Worm (Caenorhabditis elegans) whole organism, L4 larva: ENCODE measurements around the gene ccz-1.
A peak's percentile ranks its signal among the peaks of the same experiment; 100 is the strongest.

Experiments
- D1046.2 ChIP-seq: fragments of 200-800 bp; sonication (Bioruptor generic); IDR thresholded peaks from 2 replicates; pipeline ENCODE4 v1.3.6; 2022; ENCODE audit warnings: missing genetic modification characterization, missing compliant biosample characterization
- F10B5.3 ChIP-seq: sonication (generic microtip); optimal IDR thresholded peaks from 2 replicates; lab custom pipeline; 2016; ENCODE audit warnings: mild to moderate bottlenecking, missing genetic modification characterization, missing compliant biosample characterization
- T26A8.4 ChIP-seq: fragments of 200-800 bp; sonication (Bioruptor generic); IDR thresholded peaks from 2 replicates; pipeline ENCODE4 v1.3.6; 2022; ENCODE audit warnings: missing genetic modification characterization, missing compliant biosample characterization
- aha-1 ChIP-seq: fragments of 150-350 bp; peaks from one replicate; lab custom pipeline; 2014; ENCODE audit warnings: missing biosample characterization, missing genetic modification characterization
- aly-2 ChIP-seq: sonication (generic microtip); optimal IDR thresholded peaks from 2 replicates; lab custom pipeline; 2018; ENCODE audit warnings: missing biosample characterization, missing genetic modification characterization
- arid-1 ChIP-seq: fragments of 200-800 bp; sonication (Bioruptor generic); conservative IDR thresholded peaks from 2 replicates; pipeline ENCODE4 v1.3.6; 2022; ENCODE audit warnings: missing genetic modification reagents, missing genetic modification characterization, missing compliant biosample characterization
- ceh-32 ChIP-seq: sonication (generic microtip); optimal IDR thresholded peaks from 2 replicates; lab custom pipeline; 2016; ENCODE audit warnings: mild to moderate bottlenecking, missing genetic modification characterization, missing compliant biosample characterization; ENCODE audit not compliant: poor library complexity
- ceh-82 ChIP-seq: sonication (generic microtip); optimal IDR thresholded peaks from 2 replicates; lab custom pipeline; 2017; ENCODE audit warnings: missing biosample characterization, missing genetic modification characterization
- cey-2 ChIP-seq: sonication (generic microtip); optimal IDR thresholded peaks from 3 replicates; lab custom pipeline; 2017; ENCODE audit warnings: missing genetic modification characterization, mild to moderate bottlenecking, missing compliant biosample characterization, antibody characterized with exemption, borderline replicate concordance; ENCODE audit not compliant: insufficient read depth
- ctbp-1 ChIP-seq: fragments of 200-800 bp; sonication (Bioruptor generic); IDR thresholded peaks from 2 replicates; pipeline ENCODE4 v1.3.6; 2022; ENCODE audit warnings: missing genetic modification reagents, missing genetic modification characterization, missing compliant biosample characterization
- daf-12 ChIP-seq: fragments of 150-350 bp; optimal IDR thresholded peaks from 2 replicates; lab custom pipeline; 2014; ENCODE audit warnings: missing biosample characterization, missing genetic modification reagents, missing genetic modification characterization
- daf-16 ChIP-seq, 3 experiments: sonication (generic microtip); optimal IDR thresholded peaks; 2 replicates each; lab custom pipeline; 2016 to 2017; ENCODE audit warnings: missing genetic modification characterization in 3 of 3, missing genetic modification reagents in 3 of 3, mild to moderate bottlenecking in 2 of 3, missing compliant biosample characterization in 2 of 3, missing biosample characterization in 1 of 3, moderate library complexity in 1 of 3
- daf-8 ChIP-seq: fragments of 200-800 bp; sonication (Bioruptor generic); IDR thresholded peaks from 2 replicates; pipeline ENCODE4 v1.3.6; 2022; ENCODE audit warnings: missing genetic modification characterization, missing compliant biosample characterization
- dmd-6 ChIP-seq: fragments of 200-800 bp; sonication (Bioruptor generic); IDR thresholded peaks from 2 replicates; pipeline ENCODE4 v1.3.6; 2022; ENCODE audit warnings: missing genetic modification reagents, missing genetic modification characterization, missing compliant biosample characterization
- dpl-1 ChIP-seq: fragments of 150-350 bp; optimal IDR thresholded peaks from 2 replicates; lab custom pipeline; 2014; ENCODE audit warnings: missing biosample characterization, missing genetic modification reagents, missing genetic modification characterization
- dve-1 ChIP-seq: sonication (generic microtip); optimal IDR thresholded peaks from 2 replicates; lab custom pipeline; 2017; ENCODE audit warnings: antibody characterized with exemption, mild to moderate bottlenecking, missing genetic modification characterization, missing compliant biosample characterization; ENCODE audit not compliant: insufficient read depth
- egl-27 ChIP-seq: sonication (generic microtip); optimal IDR thresholded peaks from 3 replicates; lab custom pipeline; 2017; ENCODE audit warnings: missing biosample characterization, missing genetic modification reagents, missing genetic modification characterization
- egl-43 ChIP-seq: fragments of 200-800 bp; sonication (Bioruptor generic); IDR thresholded peaks from 2 replicates; pipeline ENCODE4 v1.3.6; 2022; ENCODE audit warnings: missing genetic modification reagents, missing genetic modification characterization, missing compliant biosample characterization
- fkh-10 ChIP-seq: fragments of 150-350 bp; optimal IDR thresholded peaks from 2 replicates; lab custom pipeline; 2014; ENCODE audit warnings: missing biosample characterization, missing genetic modification reagents, missing genetic modification characterization
- hif-1 ChIP-seq, 2 experiments: sonication (generic microtip); optimal IDR thresholded peaks; 2 replicates each; lab custom pipeline; 2016 to 2017; ENCODE audit warnings: missing compliant biosample characterization in 2 of 2, missing genetic modification characterization in 2 of 2, missing genetic modification reagents in 2 of 2, missing genotype in 2 of 2, mild to moderate bottlenecking in 1 of 2
- hlh-30 ChIP-seq: sonication (generic microtip); optimal IDR thresholded peaks from 2 replicates; lab custom pipeline; 2017; ENCODE audit warnings: antibody characterized with exemption, mild to moderate bottlenecking, missing genetic modification characterization, missing compliant biosample characterization; ENCODE audit not compliant: insufficient read depth
- hmg-1.1 ChIP-seq: fragments of 200-800 bp; sonication (Bioruptor generic); IDR thresholded peaks from 2 replicates; pipeline ENCODE4 v1.3.6; 2022; ENCODE audit warnings: missing genetic modification reagents, missing genetic modification characterization, missing compliant biosample characterization
- lin-1 ChIP-seq: fragments of 200-800 bp; sonication (Bioruptor generic); IDR thresholded peaks from 2 replicates; pipeline ENCODE4 v1.3.6; 2022; ENCODE audit warnings: missing genetic modification reagents, missing genetic modification characterization, missing compliant biosample characterization
- lin-15B ChIP-seq: fragments of 150-350 bp; sonication (generic microtip); optimal IDR thresholded peaks from 3 replicates; lab custom pipeline; 2014; ENCODE audit warnings: missing biosample characterization, missing genetic modification characterization
- lin-38 ChIP-seq: fragments of 200-800 bp; sonication (Bioruptor generic); IDR thresholded peaks from 2 replicates; pipeline ENCODE4 v1.3.6; 2022; ENCODE audit warnings: missing genetic modification reagents, missing genetic modification characterization, missing compliant biosample characterization
- lin-39 ChIP-seq: fragments of 150-350 bp; optimal IDR thresholded peaks from 2 replicates; lab custom pipeline; 2014; ENCODE audit warnings: missing biosample characterization, missing genetic modification reagents, missing genetic modification characterization
- lsy-2 ChIP-seq, 2 experiments: fragments of 150-350 bp in 1 of 2; sonication (generic microtip) in 1 of 2; optimal IDR thresholded peaks; 2 replicates each; lab custom pipeline; 2014 to 2017; ENCODE audit warnings: missing biosample characterization in 2 of 2, missing genetic modification characterization in 2 of 2
- madf-9 ChIP-seq: fragments of 200-800 bp; sonication (Bioruptor generic); conservative IDR thresholded peaks from 2 replicates; pipeline ENCODE4 v1.3.6; 2022; ENCODE audit warnings: missing genetic modification reagents, missing genetic modification characterization, missing compliant biosample characterization
- mdl-1 ChIP-seq, 2 experiments: fragments of 150-350 bp in 1 of 2; sonication (generic microtip) in 1 of 2; optimal IDR thresholded peaks; 2 replicates each; lab custom pipeline; 2014 to 2017; ENCODE audit warnings: missing biosample characterization in 2 of 2, missing genetic modification characterization in 2 of 2
- mdt-29 ChIP-seq: fragments of 200-800 bp; sonication (Bioruptor generic); IDR thresholded peaks from 2 replicates; pipeline ENCODE4 v1.3.6; 2022; ENCODE audit warnings: missing genetic modification reagents, missing genetic modification characterization, missing compliant biosample characterization
- mep-1 ChIP-seq: fragments of 150-350 bp; sonication (generic microtip); optimal IDR thresholded peaks from 3 replicates; lab custom pipeline; 2014; ENCODE audit warnings: missing biosample characterization, missing genetic modification characterization
- mes-2 ChIP-seq: sonication (generic microtip); optimal IDR thresholded peaks from 2 replicates; lab custom pipeline; 2016; ENCODE audit warnings: missing genotype, mild to moderate bottlenecking, missing genetic modification characterization, missing compliant biosample characterization; ENCODE audit not compliant: poor library complexity, severe bottlenecking
- nhr-102 ChIP-seq: sonication (generic microtip); optimal IDR thresholded peaks from 2 replicates; lab custom pipeline; 2016; ENCODE audit warnings: mild to moderate bottlenecking, missing genetic modification characterization, moderate library complexity, missing compliant biosample characterization
- nhr-41 ChIP-seq: fragments of 200-800 bp; sonication (Bioruptor generic); IDR thresholded peaks from 2 replicates; pipeline ENCODE4 v1.3.6; 2022; ENCODE audit warnings: missing genetic modification reagents, missing genetic modification characterization, missing compliant biosample characterization
- nhr-42 ChIP-seq: fragments of 200-800 bp; sonication (Bioruptor generic); IDR thresholded peaks from 2 replicates; pipeline ENCODE4 v1.3.6; 2022; ENCODE audit warnings: missing genetic modification characterization, missing compliant biosample characterization
- nhr-77 ChIP-seq: fragments of 150-350 bp; optimal IDR thresholded peaks from 2 replicates; lab custom pipeline; 2014; ENCODE audit warnings: missing biosample characterization, missing genetic modification characterization
- pqm-1 ChIP-seq: sonication (generic microtip); optimal IDR thresholded peaks from 2 replicates; lab custom pipeline; 2017; ENCODE audit warnings: missing biosample characterization, missing genetic modification characterization
- rbr-2 ChIP-seq: sonication (generic microtip); optimal IDR thresholded peaks from 2 replicates; lab custom pipeline; 2016; ENCODE audit warnings: missing genotype, missing genetic modification characterization, missing compliant biosample characterization
- saeg-2 ChIP-seq: fragments of 200-800 bp; sonication (Bioruptor generic); IDR thresholded peaks from 2 replicates; pipeline ENCODE4 v1.3.6; 2022; ENCODE audit warnings: missing genetic modification reagents, missing genetic modification characterization, missing compliant biosample characterization
- snpc-1.2 ChIP-seq: fragments of 200-800 bp; sonication (Bioruptor generic); IDR thresholded peaks from 2 replicates; pipeline ENCODE4 v1.3.6; 2022; ENCODE audit warnings: missing genetic modification reagents, missing genetic modification characterization, missing compliant biosample characterization
- tag-97 ChIP-seq: fragments of 200-800 bp; sonication (Bioruptor generic); IDR thresholded peaks from 2 replicates; pipeline ENCODE4 v1.3.6; 2022; ENCODE audit warnings: missing genetic modification characterization, missing compliant biosample characterization
- unc-62 ChIP-seq, 3 experiments: fragments of 150-350 bp in 1 of 3; sonication (generic microtip); optimal IDR thresholded peaks in 2 of 3; peaks in 1 of 3; 1 replicate in 1 of 3; 2 replicates in 2 of 3; lab custom pipeline; 2014 to 2017; ENCODE audit warnings: missing biosample characterization in 3 of 3, missing genetic modification characterization in 3 of 3, missing genetic modification reagents in 3 of 3, missing genotype in 1 of 3
- zfp-2 ChIP-seq: sonication (generic microtip); optimal IDR thresholded peaks from 2 replicates; lab custom pipeline; 2016; ENCODE audit warnings: mild to moderate bottlenecking, missing genetic modification characterization, missing compliant biosample characterization
- zfp-3 ChIP-seq: fragments of 200-800 bp; sonication (Bioruptor generic); conservative IDR thresholded peaks from 2 replicates; pipeline ENCODE4 v1.3.6; 2022; ENCODE audit warnings: missing genetic modification reagents, missing genetic modification characterization, missing compliant biosample characterization
- zip-11 ChIP-seq: fragments of 200-800 bp; sonication (Bioruptor generic); IDR thresholded peaks from 2 replicates; pipeline ENCODE4 v1.3.6; 2022; ENCODE audit warnings: missing genetic modification characterization, missing compliant biosample characterization

The ccz-1 gene

DNA sequence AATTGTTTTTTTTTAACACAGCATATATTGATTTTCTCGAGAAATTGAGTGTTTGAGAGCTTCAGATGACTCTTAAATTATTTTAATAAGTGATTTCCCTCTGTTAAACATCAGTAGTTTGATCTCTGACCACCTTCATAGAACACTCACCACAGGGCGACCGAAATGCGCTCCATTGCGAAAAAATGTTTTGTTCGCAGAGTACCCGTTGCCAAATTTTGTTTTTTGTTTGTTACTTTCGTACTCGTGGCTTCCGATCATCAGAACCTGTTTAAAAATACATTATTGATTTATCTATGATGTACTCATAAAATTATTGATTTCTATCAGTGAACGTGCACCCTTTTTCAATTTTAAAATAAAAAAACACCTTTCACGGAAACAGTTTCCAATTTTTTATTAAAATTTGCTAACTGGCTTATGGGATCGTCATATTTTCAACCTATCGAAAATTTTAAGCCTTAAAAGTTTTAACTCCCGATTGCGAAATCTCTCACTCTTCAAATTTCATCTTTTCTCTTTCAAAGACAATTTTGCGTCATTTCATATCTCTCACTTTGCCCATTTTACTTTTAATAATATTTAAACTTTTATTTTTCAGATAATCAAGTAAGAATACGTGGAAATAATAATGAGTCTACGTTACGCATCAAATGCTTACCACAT, 17.9 kb upstream of the ccz-1 start, which contains the start of gene letm-1 (continued):
- TF ChIP-seq nhr-42 (GFP tag; lab: Robert Waterston, UW) (no peak), dmd-6 (peak; percentile 23; the same call in 1 of the 2 replicates)

DNA sequence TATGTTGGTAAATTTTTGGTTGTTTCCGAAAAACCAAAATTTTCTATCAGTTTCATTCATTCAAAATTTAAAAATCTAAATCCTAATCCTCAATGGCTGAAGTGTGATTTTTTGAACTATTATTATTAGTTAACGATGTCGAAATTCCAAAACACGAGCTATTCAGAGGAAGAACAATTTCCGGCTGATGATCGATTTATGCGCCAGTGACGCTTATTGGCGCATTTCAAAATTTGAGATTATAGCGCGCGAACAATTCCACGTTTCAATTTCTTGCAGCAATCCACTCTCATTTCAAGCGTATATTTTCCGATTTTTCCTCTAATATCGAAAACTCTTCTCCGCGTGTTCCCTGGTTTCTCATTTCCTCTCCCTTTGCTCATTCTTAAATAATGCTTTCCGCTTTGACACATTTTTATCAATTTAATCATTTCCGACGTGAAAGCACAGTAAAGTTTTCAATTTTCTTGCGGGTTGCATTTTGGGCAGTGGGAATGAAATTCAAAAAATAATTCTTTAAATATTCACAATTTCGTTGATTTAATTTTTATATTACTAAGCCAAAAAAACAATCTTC, 14.2 kb upstream of the ccz-1 start:
- TF ChIP-seq pqm-1, result peak; percentile 21
- no peak for TF ChIP-seq tag-97 (GFP tag; lab: Robert Waterston, UW)
- TF ChIP-seq dve-1 (tag; lab: Kevin White, UChicago), result peak; percentile 41
- no peak for TF ChIP-seq arid-1
- TF ChIP-seq snpc-1.2 (GFP tag; lab: Robert Waterston, UW), result no peak
- no peak for TF ChIP-seq nhr-102 (tag; lab: Kevin White, UChicago)
- TF ChIP-seq D1046.2 (GFP tag; lab: Robert Waterston, UW), result 0 out of 2 replicates have a peak, but pooled peaks have one; percentile 21
- peak; percentile 44 for TF ChIP-seq dmd-6
- TF ChIP-seq mdl-1 (tag; optimal IDR thresholded peaks at IDR 0.05; lab: Kevin White, UChicago), result peak in 1 of 2 experiments; percentile 5
- TF ChIP-seq mep-1 (tag; lab: Kevin White, UChicago), result peak; percentile 30
- no peak for TF ChIP-seq zip-11 (GFP tag; lab: Robert Waterston, UW)
- TF ChIP-seq dpl-1 (GFP tag; lab: Kevin White, UChicago), result peak; percentile 58
- no peak for TF ChIP-seq lin-1 (GFP tag; lab: Robert Waterston, UW)
- TF ChIP-seq mes-2, result peak; percentile 54
- no peak for TF ChIP-seq daf-8
- TF ChIP-seq F10B5.3 (tag; lab: Kevin White, UChicago), result peak; percentile 26
- TF ChIP-seq unc-62 (GFP tag; optimal IDR thresholded peaks at IDR 0.05 in 1 of 2; lab: Kevin White, UChicago), result no peak
- no peak for TF ChIP-seq unc-62 (tag; optimal IDR thresholded peaks at IDR 0.05; lab: Kevin White, UChicago)
- TF ChIP-seq ceh-32 (tag; lab: Kevin White, UChicago), result no peak
- TF ChIP-seq egl-27 (tag; lab: Kevin White, UChicago), result no peak
- TF ChIP-seq aha-1 (tag; lab: Kevin White, UChicago), result peak; percentile 6
- no peak for TF ChIP-seq daf-16 (GFP tag; optimal IDR thresholded peaks at IDR 0.05; lab: Kevin White, UChicago)
- TF ChIP-seq daf-16 (tag; optimal IDR thresholded peaks at IDR 0.05; lab: Kevin White, UChicago), result peak; percentile 2
- no peak for TF ChIP-seq zfp-3 (GFP tag; lab: Robert Waterston, UW)
- peak; percentile 58 for TF ChIP-seq lin-38 (GFP tag; lab: Robert Waterston, UW)
- TF ChIP-seq hlh-30 (tag; lab: Kevin White, UChicago), result peak; percentile 37
- no peak for TF ChIP-seq ceh-82 (tag; lab: Kevin White, UChicago)
- TF ChIP-seq fkh-10 (GFP tag; lab: Kevin White, UChicago), result no peak
- 0 out of 2 replicates have a peak, but pooled peaks have one; percentile 38 for TF ChIP-seq mdt-29 (GFP tag; lab: Robert Waterston, UW)
- TF ChIP-seq hmg-1.1 (GFP tag; lab: Robert Waterston, UW), result no peak
- TF ChIP-seq madf-9, result no peak
- TF ChIP-seq lsy-2 (tag; optimal IDR thresholded peaks at IDR 0.05; lab: Kevin White, UChicago), result peak in 1 of 2 experiments; percentile 56
- no peak for TF ChIP-seq nhr-41 (GFP tag; lab: Robert Waterston, UW)
- TF ChIP-seq zfp-2 (tag; lab: Kevin White, UChicago), result no peak
- TF ChIP-seq saeg-2 (GFP tag; lab: Robert Waterston, UW), result no peak
- no peak for TF ChIP-seq hif-1 (tag; optimal IDR thresholded peaks at IDR 0.05; lab: Kevin White, UChicago)
- TF ChIP-seq daf-12, result no peak
- no peak for TF ChIP-seq ctbp-1 (GFP tag; lab: Robert Waterston, UW)
- TF ChIP-seq T26A8.4 (GFP tag; lab: Robert Waterston, UW), result no peak
- TF ChIP-seq lin-39 (tag; lab: Kevin White, UChicago), result no peak
- 0 out of 2 replicates have a peak, but pooled peaks have one; percentile 50 for TF ChIP-seq egl-43
- TF ChIP-seq rbr-2 (tag; lab: Kevin White, UChicago), result peak; percentile 20
- peak; percentile 22 for TF ChIP-seq nhr-77 (tag; lab: Kevin White, UChicago)
- TF ChIP-seq aly-2 (tag; lab: Kevin White, UChicago), result no peak
- TF ChIP-seq cey-2 (tag; lab: Kevin White, UChicago), result no peak
- peak; percentile 7 for TF ChIP-seq lin-15B (tag; lab: Kevin White, UChicago)
